Worm (Caenorhabditis elegans): ENCODE results near the gene natc-1.
A peak's percentile ranks its signal among the peaks of the same experiment; 100 is the strongest.

Gene natc-1

ce11 chrV:8424840-8425814 is 37.0 kb upstream of the natc-1 start (continued):
- TF ChIP-seq Y53F4B.3 (GFP tag; IDR thresholded peaks at IDR 0.05) (no peak), F39B2.1 (GFP tag; IDR thresholded peaks at IDR 0.05) (no peak), snpc-1.3 (tag; optimal IDR thresholded peaks at IDR 0.05; ENCODE audit: insufficient read depth) (no peak), F49E8.2 (tag; optimal IDR thresholded peaks at IDR 0.05; ENCODE audit: insufficient read depth) (peak; percentile 31), ets-4 (GFP tag; optimal IDR thresholded peaks at IDR 0.05) (no peak), Y67H2A.10 (GFP tag; conservative IDR thresholded peaks at IDR 0.05) (no peak), ztf-3 (GFP tag; optimal IDR thresholded peaks at IDR 0.05) (no peak), egl-44 (GFP tag; IDR thresholded peaks at IDR 0.05) (no peak), F52B5.7 (tag; optimal IDR thresholded peaks at IDR 0.05) (no peak), hsf-1 (GFP tag; IDR thresholded peaks at IDR 0.05) (no peak), efl-1 (GFP tag; optimal IDR thresholded peaks at IDR 0.05) (no peak), zim-3 (tag; optimal IDR thresholded peaks at IDR 0.05) (no peak), cebp-1 (GFP tag; IDR thresholded peaks at IDR 0.05) (peak; percentile 30; the same call in 1 of the 2 replicates), cebp-1 (tag; optimal IDR thresholded peaks at IDR 0.05) (peak; percentile 62), zfh-2 (GFP tag; conservative IDR thresholded peaks at IDR 0.05) (no peak), Y95B8A.8 (GFP tag; IDR thresholded peaks at IDR 0.05) (no peak), C06A6.2 (GFP tag; conservative IDR thresholded peaks at IDR 0.05) (no peak), bed-1 (GFP tag; IDR thresholded peaks at IDR 0.05) (no peak), atf-7 (tag; optimal IDR thresholded peaks at IDR 0.05) (peak; percentile 20), lsl-1 (GFP tag; optimal IDR thresholded peaks at IDR 0.05) (peak; percentile 96), hmg-20 (GFP tag; IDR thresholded peaks at IDR 0.05) (no peak), snpc-3.4 (tag; optimal IDR thresholded peaks at IDR 0.05) (peak; percentile 42), pha-4 (tag; optimal IDR thresholded peaks at IDR 0.05) (peak; percentile 55), tbp1 (GFP tag; optimal IDR thresholded peaks at IDR 0.05) (no peak), akir-1 (GFP tag; optimal IDR thresholded peaks at IDR 0.05) (no peak), nhr-179 (tag; optimal IDR thresholded peaks at IDR 0.05) (no peak)

ce11 chrV:8426210-8426609 is 35.9 kb upstream of the natc-1 start:
- peak; percentile 56; the same call in 1 of the 2 replicates for TF ChIP-seq hsf-1 (GFP tag; IDR thresholded peaks at IDR 0.05)
- no peak for TF ChIP-seq ets-4 (GFP tag; optimal IDR thresholded peaks at IDR 0.05)
- TF ChIP-seq let-607 (tag; optimal IDR thresholded peaks at IDR 0.05) = no peak
- no peak for TF ChIP-seq B0336.3 (GFP tag; IDR thresholded peaks at IDR 0.05)
- no peak for TF ChIP-seq Y79H2A.3 (GFP tag; conservative IDR thresholded peaks at IDR 0.05)
- TF ChIP-seq hmg-1.2 (GFP tag; IDR thresholded peaks at IDR 0.05) = peak; percentile 38; the same call in 1 of the 2 replicates
- peak; percentile 25 for TF ChIP-seq rpc-1 (optimal IDR thresholded peaks at IDR 0.05)
- TF ChIP-seq rpc-1 (tag; optimal IDR thresholded peaks at IDR 0.05) = no peak

DNA sequence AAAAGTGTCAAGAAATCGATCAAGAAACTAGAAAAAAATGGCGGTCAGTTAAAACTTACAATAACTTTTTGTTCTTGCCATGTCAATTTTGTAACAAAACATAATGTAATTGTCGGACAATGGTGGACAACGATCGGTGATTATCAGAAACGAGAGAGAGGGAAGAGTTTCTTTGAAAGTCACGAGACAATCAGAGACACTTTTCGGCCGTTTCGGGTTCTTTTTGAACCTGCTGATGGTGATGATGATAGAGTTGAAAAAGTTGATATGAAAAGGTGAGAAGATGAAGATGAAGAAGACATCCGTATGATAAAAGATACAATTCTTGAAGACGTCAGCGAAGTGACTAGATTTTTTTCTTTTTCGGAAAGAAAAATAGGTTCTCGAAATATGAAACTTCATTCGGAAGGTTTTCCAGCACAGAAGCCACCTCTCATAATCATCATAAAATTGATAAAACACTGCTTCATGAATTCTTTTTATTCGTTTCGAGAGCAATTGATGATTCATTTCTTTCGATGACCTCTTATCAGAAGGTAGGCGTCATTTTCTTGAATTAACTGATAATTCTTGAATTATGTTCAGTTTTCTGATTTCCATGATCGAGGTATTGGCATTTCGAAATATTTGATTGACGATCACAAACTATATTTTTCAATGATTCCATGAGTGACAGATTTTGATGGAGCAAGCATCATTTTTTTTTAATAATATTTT is 35.3 kb upstream of the natc-1 start:
- TF ChIP-seq cebp-1 (GFP tag; IDR thresholded peaks at IDR 0.05) = no peak
- peak; percentile 53 for TF ChIP-seq cebp-1 (tag; optimal IDR thresholded peaks at IDR 0.05)
- TF ChIP-seq nhr-80 (tag; optimal IDR thresholded peaks at IDR 0.05) = peak; percentile 81
- TF ChIP-seq C06A6.2 (GFP tag; conservative IDR thresholded peaks at IDR 0.05) = no peak

All from whole organism, young adult.